Worm (Caenorhabditis elegans) whole organism, L1 larva: Measurements from ENCODE around the gene Y49F6A.11.

Source experiments
- C16A3.4 ChIP-seq: fragments of 150-350 bp; optimal IDR thresholded peaks from 2 replicates; lab custom pipeline; 2014; ENCODE audit warnings: missing biosample characterization, missing genetic modification characterization
- F16B12.6 ChIP-seq: fragments of 150-350 bp; optimal IDR thresholded peaks from 2 replicates; lab custom pipeline; 2014; ENCODE audit warnings: missing biosample characterization, missing genetic modification characterization
- aha-1 ChIP-seq: fragments of 150-350 bp; optimal IDR thresholded peaks from 2 replicates; lab custom pipeline; 2014; ENCODE audit warnings: missing biosample characterization, missing genetic modification characterization
- aly-2 ChIP-seq: fragments of 150-350 bp; optimal IDR thresholded peaks from 2 replicates; lab custom pipeline; 2014; ENCODE audit warnings: missing biosample characterization, missing genetic modification characterization
- blmp-1 ChIP-seq: fragments of 150-350 bp; optimal IDR thresholded peaks from 2 replicates; lab custom pipeline; 2014; ENCODE audit warnings: missing biosample characterization, missing genetic modification characterization
- dpl-1 ChIP-seq, 3 experiments: fragments of 150-350 bp in 2 of 3; sonication (generic microtip) in 1 of 3; optimal IDR thresholded peaks; 2 replicates each; lab custom pipeline; 2014 to 2017; ENCODE audit warnings: missing biosample characterization in 3 of 3, missing genetic modification characterization in 3 of 3, missing genetic modification reagents in 3 of 3
- dsc-1 ChIP-seq: sonication (generic microtip); optimal IDR thresholded peaks from 2 replicates; lab custom pipeline; 2016; ENCODE audit warnings: mild to moderate bottlenecking, missing genetic modification characterization, missing compliant biosample characterization
- egl-13 ChIP-seq: sonication (generic microtip); optimal IDR thresholded peaks from 2 replicates; lab custom pipeline; 2016; ENCODE audit warnings: missing genotype, missing genetic modification reagents, missing genetic modification characterization, missing compliant biosample characterization
- egl-27 ChIP-seq, 2 experiments: fragments of 150-350 bp in 1 of 2; sonication (generic microtip); optimal IDR thresholded peaks; 3 replicates each; lab custom pipeline; 2017 to 2018; ENCODE audit warnings: missing biosample characterization in 2 of 2, missing genetic modification characterization in 2 of 2, missing genetic modification reagents in 2 of 2
- ets-5 ChIP-seq: fragments of 200-800 bp; sonication (Bioruptor generic); IDR thresholded peaks from 2 replicates; pipeline ENCODE4 v1.3.6; 2022; ENCODE audit warnings: missing genetic modification characterization, missing compliant biosample characterization
- fkh-8 ChIP-seq: sonication (generic microtip); optimal IDR thresholded peaks from 2 replicates; lab custom pipeline; 2016; ENCODE audit warnings: mild to moderate bottlenecking, missing genetic modification characterization, missing compliant biosample characterization
- grh-1 ChIP-seq: fragments of 200-800 bp; sonication (Bioruptor generic); IDR thresholded peaks from 2 replicates; pipeline ENCODE4 v1.3.6; 2022; ENCODE audit warnings: missing genetic modification reagents, missing genetic modification characterization, missing compliant biosample characterization
- hlh-4 ChIP-seq: sonication (generic microtip); optimal IDR thresholded peaks from 2 replicates; lab custom pipeline; 2016; ENCODE audit warnings: mild to moderate bottlenecking, missing genetic modification characterization, missing compliant biosample characterization
- hpl-2 ChIP-seq: fragments of 150-350 bp; optimal IDR thresholded peaks from 2 replicates; lab custom pipeline; 2014; ENCODE audit warnings: missing biosample characterization, missing genetic modification reagents, missing genetic modification characterization
- jun-1 ChIP-seq: fragments of 150-350 bp; optimal IDR thresholded peaks from 2 replicates; lab custom pipeline; 2014; ENCODE audit warnings: missing biosample characterization, missing genetic modification reagents, missing genetic modification characterization
- lin-14 ChIP-seq: fragments of 200-800 bp; sonication (Bioruptor generic); optimal IDR thresholded peaks from 2 replicates; lab custom pipeline; 2018; ENCODE audit warnings: mild to moderate bottlenecking, missing genetic modification characterization, moderate library complexity, missing compliant biosample characterization
- lin-39 ChIP-seq: fragments of 150-350 bp; optimal IDR thresholded peaks from 2 replicates; lab custom pipeline; 2014; ENCODE audit warnings: missing biosample characterization, missing genetic modification reagents, missing genetic modification characterization
- mdl-1 ChIP-seq, 2 experiments: fragments of 150-350 bp; optimal IDR thresholded peaks; 2 replicates each; lab custom pipeline; 2014 to 2017; ENCODE audit warnings: missing biosample characterization in 2 of 2, missing genetic modification characterization in 2 of 2, inconsistent platforms in 1 of 2
- nhr-11 ChIP-seq: fragments of 150-350 bp; optimal IDR thresholded peaks from 2 replicates; lab custom pipeline; 2014; ENCODE audit warnings: missing biosample characterization, missing genetic modification characterization
- nhr-19 ChIP-seq: fragments of 200-800 bp; sonication (Bioruptor generic); conservative IDR thresholded peaks from 2 replicates; pipeline ENCODE4 v1.3.6; 2022; ENCODE audit warnings: missing genetic modification characterization, missing compliant biosample characterization
- nhr-20 ChIP-seq: sonication (generic microtip); optimal IDR thresholded peaks from 2 replicates; lab custom pipeline; 2016; ENCODE audit warnings: mild to moderate bottlenecking, missing genetic modification characterization, missing compliant biosample characterization
- nhr-237 ChIP-seq: fragments of 150-350 bp; optimal IDR thresholded peaks from 2 replicates; lab custom pipeline; 2014; ENCODE audit warnings: missing biosample characterization, missing genetic modification characterization
- nhr-28 ChIP-seq: fragments of 150-350 bp; optimal IDR thresholded peaks from 2 replicates; lab custom pipeline; 2014; ENCODE audit warnings: missing biosample characterization, missing genetic modification characterization
- nhr-71 ChIP-seq: sonication (generic microtip); optimal IDR thresholded peaks from 2 replicates; lab custom pipeline; 2016; ENCODE audit warnings: mild to moderate bottlenecking, missing genetic modification characterization, moderate library complexity, missing compliant biosample characterization
- nhr-85 ChIP-seq: sonication (generic microtip); peaks from one replicate; lab custom pipeline; 2016; ENCODE audit warnings: missing genetic modification characterization, inconsistent platforms, missing compliant biosample characterization
- pag-3 ChIP-seq: sonication (generic microtip); optimal IDR thresholded peaks from 2 replicates; lab custom pipeline; 2017; ENCODE audit warnings: missing genetic modification characterization, mild to moderate bottlenecking, missing compliant biosample characterization, antibody characterized with exemption, borderline replicate concordance; ENCODE audit not compliant: insufficient read depth
- sox-4 ChIP-seq: sonication (generic microtip); optimal IDR thresholded peaks from 2 replicates; lab custom pipeline; 2016; ENCODE audit warnings: missing genetic modification characterization, missing compliant biosample characterization
- sptf-1 ChIP-seq: fragments of 150-350 bp; optimal IDR thresholded peaks from 2 replicates; lab custom pipeline; 2014; ENCODE audit warnings: missing biosample characterization, missing genetic modification characterization
- unc-130 ChIP-seq: fragments of 150-350 bp; optimal IDR thresholded peaks from 2 replicates; lab custom pipeline; 2017; ENCODE audit warnings: missing biosample characterization, missing genetic modification characterization, inconsistent platforms
- unc-86 ChIP-seq: sonication (generic microtip); optimal IDR thresholded peaks from 2 replicates; lab custom pipeline; 2016; ENCODE audit warnings: missing genetic modification characterization, missing compliant biosample characterization
- unc-98 ChIP-seq: fragments of 200-800 bp; sonication (Bioruptor generic); IDR thresholded peaks from 2 replicates; pipeline ENCODE4 v1.3.6; 2022; ENCODE audit warnings: missing genetic modification characterization, missing compliant biosample characterization
- xbp-1 ChIP-seq: sonication (generic microtip); optimal IDR thresholded peaks from 2 replicates; lab custom pipeline; 2016; ENCODE audit warnings: missing genetic modification characterization, missing compliant biosample characterization
- zag-1 ChIP-seq: fragments of 150-350 bp; optimal IDR thresholded peaks from 2 replicates; lab custom pipeline; 2014; ENCODE audit warnings: missing biosample characterization, missing genetic modification characterization

Y49F6A.11 gene

DNA sequence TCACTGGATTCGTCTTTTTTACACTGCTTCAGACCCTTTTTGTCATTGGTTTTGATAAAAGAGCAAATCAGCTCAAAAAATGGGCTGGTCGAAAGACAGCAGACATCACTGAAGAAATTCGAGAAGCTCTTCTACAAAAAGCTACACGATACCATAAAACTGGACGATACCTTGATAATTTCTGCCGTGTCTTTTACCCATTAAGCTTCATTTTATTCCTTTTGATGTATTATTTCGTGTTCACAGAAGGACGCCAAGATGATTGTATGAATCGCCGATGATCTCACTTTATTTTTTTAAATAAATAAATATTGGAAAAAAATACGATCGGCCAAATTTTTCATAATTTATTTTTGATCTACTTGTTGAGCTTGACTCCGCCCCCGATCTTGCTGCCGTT is 31.6 kb downstream of the Y49F6A.11 start:
- TF ChIP-seq nhr-11 (tag; lab: Kevin White, UChicago): no peak
- TF ChIP-seq fkh-8: no peak

DNA sequence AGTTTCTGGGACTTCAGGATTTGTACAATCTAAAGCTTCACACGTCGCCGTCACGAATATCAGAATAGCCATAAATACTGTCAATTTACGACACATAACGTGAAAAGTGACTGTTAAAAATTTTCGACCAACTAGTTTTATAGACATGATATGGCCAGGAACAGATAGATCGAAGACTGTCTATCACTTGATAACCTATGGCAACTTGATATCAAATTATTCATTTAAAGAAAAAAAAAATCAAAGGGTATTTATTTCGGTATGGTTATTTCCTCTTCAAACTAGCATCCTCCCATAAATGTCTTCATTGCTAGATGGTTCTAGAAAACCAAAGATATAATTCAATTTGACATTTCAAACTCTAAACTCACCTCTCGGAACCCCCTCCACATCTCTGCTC is 36.2 kb downstream of the Y49F6A.11 start, which contains the start of gene W10G11.3:
TSS of gene W10G11.3 (minus strand) at position 101 of the 400 bp plus-strand sequence.
- TF ChIP-seq nhr-71 (tag; lab: Kevin White, UChicago) (no peak), lin-14 (no peak), pag-3 (tag; lab: Kevin White, UChicago) (no peak), aha-1 (tag; lab: Kevin White, UChicago) (no peak), jun-1 (tag; lab: Kevin White, UChicago) (no peak), unc-98 (GFP tag; lab: Robert Waterston, UW) (no peak), mdl-1 (tag; optimal IDR thresholded peaks at IDR 0.05; lab: Kevin White, UChicago) (no peak), ets-5 (GFP tag; lab: Robert Waterston, UW) (no peak)

DNA sequence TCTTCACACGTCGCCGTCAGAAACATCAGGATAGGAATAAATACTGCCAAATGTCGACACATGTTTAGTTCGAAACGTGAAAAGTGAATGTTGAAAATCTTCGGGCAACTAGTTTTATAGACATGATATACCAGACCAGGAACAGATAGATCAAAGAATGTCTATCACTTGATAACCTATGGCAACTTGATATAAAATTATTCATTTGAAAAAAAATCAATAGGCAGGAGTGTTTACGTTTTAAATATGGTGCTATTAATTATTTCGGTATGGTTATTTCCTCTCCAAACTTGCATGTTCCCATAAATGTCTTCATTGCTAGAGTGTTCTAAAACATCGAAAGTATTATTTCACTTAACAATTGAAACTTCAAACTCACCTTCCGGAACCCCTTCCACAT is 37.1 kb downstream of the Y49F6A.11 start, which contains the start of gene W10G11.2:
TSS of gene W10G11.2 (minus strand) at position 101 of the 400 bp plus-strand sequence.
- TF ChIP-seq nhr-19 (GFP tag; lab: Robert Waterston, UW): no peak
- no peak for TF ChIP-seq unc-86 (tag; lab: Kevin White, UChicago)
- no peak for TF ChIP-seq dsc-1 (tag; lab: Kevin White, UChicago)
- no peak for TF ChIP-seq dpl-1 (GFP tag; optimal IDR thresholded peaks at IDR 0.05; lab: Kevin White, UChicago)
- no peak for TF ChIP-seq nhr-85 (tag; lab: Kevin White, UChicago)

DNA sequence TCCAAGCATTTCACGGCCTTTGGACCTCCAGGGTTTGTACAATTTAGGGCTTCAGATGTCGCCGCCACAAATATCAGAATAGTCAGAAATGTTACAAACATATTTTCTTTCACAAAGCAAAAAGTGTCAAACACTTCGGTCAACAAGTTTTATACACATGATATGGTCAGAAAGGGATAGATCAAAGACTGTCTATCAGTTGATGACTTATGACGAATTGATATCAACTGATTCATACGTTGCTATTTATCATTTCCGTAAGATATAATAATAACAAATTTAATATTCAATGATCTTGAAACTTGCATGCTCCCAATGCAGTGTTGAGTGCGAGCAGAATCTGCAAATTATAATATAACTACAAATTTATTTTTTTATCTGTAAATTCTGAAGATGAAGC is 38.0 kb downstream of the Y49F6A.11 start, which contains the start of gene W10G11.1:
TSS of gene W10G11.1 (minus strand) at position 101 of the 400 bp plus-strand sequence.
- TF ChIP-seq nhr-71 (tag; lab: Kevin White, UChicago) (no peak), nhr-237 (tag; lab: Kevin White, UChicago) (no peak), unc-130 (tag; lab: Kevin White, UChicago) (no peak), xbp-1 (tag; lab: Kevin White, UChicago) (no peak), hlh-4 (no peak), unc-98 (GFP tag; lab: Robert Waterston, UW) (no peak), blmp-1 (no peak), nhr-20 (no peak), aly-2 (tag; lab: Kevin White, UChicago) (no peak), egl-13 (tag; lab: Kevin White, UChicago) (no peak), dpl-1 (GFP tag; optimal IDR thresholded peaks at IDR 0.05; lab: Kevin White, UChicago) (no peak), nhr-28 (no peak), zag-1 (tag; lab: Kevin White, UChicago) (no peak), lin-39 (tag; lab: Kevin White, UChicago) (no peak), sptf-1 (tag; lab: Kevin White, UChicago) (no peak), hpl-2 (no peak), sox-4 (tag; lab: Kevin White, UChicago) (no peak), C16A3.4 (tag; lab: Kevin White, UChicago) (no peak), F16B12.6 (tag; lab: Kevin White, UChicago) (no peak)
- TF ChIP-seq, all 84 proteins: peak for 0

DNA sequence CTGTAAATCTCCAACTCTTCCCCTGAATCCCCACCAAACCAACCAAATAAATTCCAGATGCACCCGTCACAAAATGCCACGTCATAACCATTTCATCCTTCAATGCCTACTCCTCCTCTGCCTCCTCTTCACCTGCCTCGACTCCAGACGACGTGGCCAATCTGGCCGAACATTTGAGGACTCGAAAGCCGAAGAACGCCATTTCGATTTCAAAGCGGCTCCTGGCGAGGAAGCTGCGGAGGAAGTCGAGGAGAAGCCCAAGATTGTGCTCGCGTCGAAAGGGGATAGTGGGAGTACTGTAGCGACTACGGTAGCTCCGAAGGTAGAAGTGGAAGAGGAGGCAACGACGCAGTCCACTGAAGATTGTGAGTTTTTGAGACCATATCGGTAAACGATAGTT is 41.2 kb downstream of the Y49F6A.11 start, which contains the start of gene lgc-45:
TSS of gene lgc-45 (plus strand) at position 56 of the 400 bp plus-strand sequence.
- TF ChIP-seq egl-27 (tag; optimal IDR thresholded peaks at IDR 0.05; lab: Kevin White, UChicago): no peak
- TF ChIP-seq grh-1 (GFP tag; lab: Robert Waterston, UW): no peak
- TF ChIP-seq F16B12.6 (tag; lab: Kevin White, UChicago): no peak
- TF ChIP-seq dpl-1 (GFP tag; optimal IDR thresholded peaks at IDR 0.05; lab: Kevin White, UChicago): no peak
